Worm (Caenorhabditis elegans): ENCODE results near the gene ntl-3.
"Not testable (repeated sequence)": the region's sequence is repeated elsewhere in the genome, so short reads cannot be mapped to it uniquely, and the experiment has no call there.

The ntl-3 gene

ce11 chrIII:11824088-11824487, 22.2 kb downstream of the ntl-3 start:
- no peak for TF ChIP-seq unc-62 (GFP tag; optimal IDR thresholded peaks at IDR 0.05)

DNA sequence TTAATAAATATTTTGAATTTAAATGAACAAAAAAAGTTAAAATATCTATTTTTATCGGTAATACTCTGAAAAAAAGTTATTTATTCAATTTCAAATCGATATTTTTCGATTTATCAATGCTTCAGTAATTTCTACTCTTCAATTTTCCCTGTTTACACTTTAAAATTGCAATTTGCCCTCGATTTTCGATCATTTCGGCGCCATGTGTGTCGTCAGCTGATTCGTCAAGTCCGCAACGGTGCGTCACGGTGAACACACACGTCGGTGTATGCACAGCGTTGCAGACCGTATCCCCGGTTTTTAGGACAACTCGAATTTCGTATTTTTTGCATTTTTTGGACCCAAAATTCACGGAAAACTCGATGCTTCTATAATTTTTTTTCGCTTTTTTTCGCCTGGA, 23.0 kb downstream of the ntl-3 start, which contains the start of gene C18D11.3:
Gene C18D11.3 (plus strand): TSS at position 189 of the 400 bp plus-strand sequence.
- no peak for TF ChIP-seq unc-62 (GFP tag; optimal IDR thresholded peaks at IDR 0.05)

ce11 chrIII:11822407-11822806, 23.9 kb downstream of the ntl-3 start, which contains the start of gene maa-1:
TSS of gene maa-1 (minus strand) at chrIII:11822526.
- TF ChIP-seq unc-62 (GFP tag; optimal IDR thresholded peaks at IDR 0.05): no peak

DNA sequence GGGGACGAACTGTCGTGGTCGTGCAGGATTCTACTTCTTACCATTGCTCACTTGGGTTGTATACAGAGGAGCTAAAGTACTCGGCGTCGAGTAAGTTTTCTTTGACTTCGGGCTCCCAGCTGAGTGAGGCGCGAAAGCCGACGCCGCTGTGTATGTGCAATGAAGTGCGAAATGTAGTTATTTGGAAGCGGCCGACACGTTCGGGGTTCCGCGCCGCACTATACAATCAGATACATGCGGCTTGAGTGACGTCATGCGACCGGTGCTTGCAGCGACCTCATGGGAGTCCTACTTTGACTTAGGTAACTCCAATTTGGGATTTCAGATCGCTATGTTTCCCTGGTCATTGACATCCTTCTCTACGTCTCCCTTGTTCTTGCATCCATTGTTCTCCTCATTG, 28.4 kb downstream of the ntl-3 start:
- no peak for TF ChIP-seq unc-62 (GFP tag; optimal IDR thresholded peaks at IDR 0.05)

- TF ChIP-seq unc-62 (GFP tag; optimal IDR thresholded peaks at IDR 0.05): no peak
These were observed 29.7 kb downstream of the ntl-3 start, which contains the start of gene C18D11.1 for ce11 chrIII:11816523-11817003. TSS of gene C18D11.1 (plus strand) at chrIII:11816573.

ce11 chrIII:11814653-11815052, 31.6 kb downstream of the ntl-3 start:
- no peak for TF ChIP-seq unc-62 (GFP tag; optimal IDR thresholded peaks at IDR 0.05)

- no peak for TF ChIP-seq unc-62 (GFP tag; optimal IDR thresholded peaks at IDR 0.05)
These were observed 34.4 kb downstream of the ntl-3 start for ce11 chrIII:11811839-11812238.

DNA sequence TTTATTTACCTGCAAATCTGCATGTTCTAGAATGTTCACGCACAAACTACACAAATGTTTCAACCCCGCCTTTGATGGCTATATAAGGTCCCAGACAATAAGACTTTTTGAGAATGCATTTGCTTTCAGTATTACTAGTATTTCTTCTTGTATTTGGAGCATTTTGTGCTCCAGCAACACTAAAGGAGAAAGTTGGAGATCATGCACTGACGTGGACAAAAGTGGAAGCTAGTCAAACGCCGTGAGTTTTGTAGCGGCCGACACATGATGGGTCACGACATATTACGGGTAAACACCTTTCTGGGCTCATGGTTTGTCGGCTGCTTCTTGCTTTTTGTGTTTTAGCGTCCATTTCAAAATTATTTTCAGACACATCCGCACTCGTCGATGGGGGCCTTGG, 35.8 kb downstream of the ntl-3 start, which contains the start of gene C18D11.6:
Gene C18D11.6 (plus strand): TSS at position 110 of the 400 bp plus-strand sequence.
- TF ChIP-seq unc-62 (GFP tag; optimal IDR thresholded peaks at IDR 0.05): no peak

ce11 chrIII:11808818-11809217, 37.4 kb downstream of the ntl-3 start, which contains the start of gene C18D11.9:
TSS of gene C18D11.9 (plus strand) at chrIII:11809118.
- no peak for TF ChIP-seq unc-62 (GFP tag; optimal IDR thresholded peaks at IDR 0.05)

- TF ChIP-seq unc-62 (GFP tag; optimal IDR thresholded peaks at IDR 0.05): no peak
These were observed 38.8 kb downstream of the ntl-3 start, which contains the start of gene C18D11.10 for ce11 chrIII:11807418-11807817. TSS of gene C18D11.10 (plus strand) at chrIII:11807718.

- no peak for TF ChIP-seq unc-62 (GFP tag; optimal IDR thresholded peaks at IDR 0.05)
These were observed 39.6 kb downstream of the ntl-3 start, which contains the start of gene C18D11.7 for ce11 chrIII:11806695-11807094. TSS of gene C18D11.7 (minus strand) at chrIII:11806795.

DNA sequence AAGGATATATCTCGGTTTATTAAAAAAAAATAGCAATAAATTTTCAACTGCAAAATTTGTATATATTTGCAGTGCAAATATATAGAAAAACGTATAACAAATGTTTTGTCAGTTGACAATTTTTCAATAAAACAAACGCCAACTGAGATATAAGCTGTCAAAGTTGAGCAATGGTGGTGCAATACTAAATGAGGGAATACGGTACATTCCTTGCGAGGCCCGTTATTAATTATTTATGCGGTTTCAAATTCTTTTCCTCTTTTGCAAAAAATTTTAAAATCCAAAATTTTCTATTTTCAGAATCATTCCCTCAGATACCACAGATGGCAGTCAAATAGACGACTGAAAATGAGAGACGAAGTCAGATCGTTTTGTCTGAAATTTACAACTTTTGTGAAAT, 50.8 kb downstream of the ntl-3 start, which contains the start of gene twk-39:
Gene twk-39 (plus strand): TSS at position 301 of the 400 bp plus-strand sequence.
- no peak for TF ChIP-seq unc-62 (GFP tag; optimal IDR thresholded peaks at IDR 0.05)

DNA sequence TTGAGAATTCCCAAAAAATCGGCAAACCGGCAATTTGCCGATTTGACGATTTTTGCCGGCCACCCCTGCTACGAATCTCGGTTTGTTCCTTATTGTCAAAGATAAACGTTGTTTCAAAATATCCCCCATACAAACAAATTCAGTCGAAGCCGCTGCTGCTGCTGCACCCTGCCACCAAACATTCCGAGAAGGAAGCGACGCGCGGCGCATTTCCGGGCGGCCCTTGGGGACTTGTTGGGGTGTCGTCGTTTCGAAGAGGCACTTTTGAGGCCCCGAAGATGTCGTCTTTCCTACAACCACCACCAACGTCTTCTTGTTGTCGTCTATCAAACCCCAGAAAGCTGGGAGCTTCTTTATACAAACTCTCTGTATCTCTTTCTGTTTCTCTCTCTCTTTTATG, 51.9 kb downstream of the ntl-3 start:
- TF ChIP-seq unc-62 (GFP tag; optimal IDR thresholded peaks at IDR 0.05): no peak

DNA sequence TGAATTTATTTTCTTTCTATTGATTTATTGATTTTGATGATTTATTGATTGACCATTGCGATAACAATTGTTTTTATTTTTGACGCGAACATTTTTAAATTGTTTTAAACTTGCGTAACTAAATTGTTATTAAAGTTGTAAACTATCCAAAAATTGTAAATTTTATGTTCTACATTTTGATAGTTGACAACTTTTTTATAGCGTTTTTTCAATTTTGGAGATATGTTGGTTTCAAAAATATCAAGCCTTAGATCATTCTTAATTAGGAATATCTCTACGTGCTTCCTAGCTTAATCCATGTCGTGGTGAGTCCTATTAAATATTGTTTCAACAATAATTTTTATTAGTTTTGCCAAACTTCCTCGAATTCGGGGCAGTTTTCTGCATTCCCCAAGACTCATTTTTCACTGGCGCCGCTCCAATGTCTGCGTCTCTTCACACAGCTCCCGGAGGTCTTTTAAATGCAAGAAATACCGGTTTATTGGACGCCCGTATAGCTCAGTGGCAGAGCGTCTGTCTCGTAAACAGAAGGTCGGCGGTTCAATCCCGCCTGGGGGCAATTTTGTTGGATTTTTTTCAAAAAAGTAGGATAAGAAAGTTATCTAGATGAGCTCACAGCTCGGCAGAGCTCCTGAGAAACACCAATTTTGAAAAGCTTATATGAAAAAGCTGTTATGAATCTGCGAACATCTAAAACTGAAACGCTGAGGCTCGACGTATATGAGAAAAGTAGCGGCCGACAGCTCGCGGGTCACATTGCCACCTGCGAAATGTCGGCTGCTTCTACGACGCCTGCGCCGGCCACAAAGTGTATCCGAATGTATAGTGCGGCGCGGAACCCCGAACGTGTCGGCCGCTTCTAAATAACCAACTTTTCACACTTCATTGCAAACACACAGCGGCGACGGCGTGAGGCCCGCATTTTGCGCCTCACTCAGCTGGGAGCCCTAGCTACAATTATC, 53.7 kb downstream of the ntl-3 start, which contains the start of gene C24H11.2:
Gene C24H11.2 (minus strand): TSS at position 51 of the 962 bp plus-strand sequence.
- TF ChIP-seq unc-62 (GFP tag; optimal IDR thresholded peaks at IDR 0.05): not testable (repeated sequence)

- no peak for TF ChIP-seq unc-62 (GFP tag; optimal IDR thresholded peaks at IDR 0.05)
These were observed 56.8 kb downstream of the ntl-3 start for ce11 chrIII:11789480-11789879.

ce11 chrIII:11787376-11787775, 58.9 kb downstream of the ntl-3 start, which contains the start of gene C24H11.1:
TSS of gene C24H11.1 (plus strand) at chrIII:11787676.
- TF ChIP-seq unc-62 (GFP tag; optimal IDR thresholded peaks at IDR 0.05): not testable (repeated sequence)
